Worm (Caenorhabditis elegans) whole organism, young adult: ENCODE measurements around the gene F22B5.4.

ENCODE experiments used
- F37B4.10 ChIP-seq: fragments of 200-800 bp; sonication (Bioruptor generic); IDR thresholded peaks from 2 replicates; pipeline ENCODE4 v1.3.6; 2022; ENCODE audit warnings: missing genetic modification characterization, missing compliant biosample characterization
- aptf-3 ChIP-seq: fragments of 200-800 bp; sonication (Bioruptor generic); IDR thresholded peaks from 2 replicates; pipeline ENCODE4 v1.3.6; 2022; ENCODE audit warnings: missing genetic modification characterization, missing compliant biosample characterization
- bed-1 ChIP-seq: fragments of 200-800 bp; sonication (Bioruptor generic); IDR thresholded peaks from 2 replicates; pipeline ENCODE4 v1.3.6; 2022; ENCODE audit warnings: missing genetic modification reagents, missing genetic modification characterization, missing compliant biosample characterization
- bed-2 ChIP-seq: fragments of 200-800 bp; sonication (Bioruptor generic); IDR thresholded peaks from 2 replicates; pipeline ENCODE4 v1.3.6; 2022; ENCODE audit warnings: missing genetic modification reagents, missing genetic modification characterization, missing compliant biosample characterization
- ceh-58 ChIP-seq: fragments of 200-800 bp; sonication (Bioruptor generic); IDR thresholded peaks from 2 replicates; pipeline ENCODE4 v1.3.6; 2022; ENCODE audit warnings: missing genetic modification characterization, missing compliant biosample characterization
- him-1 ChIP-seq: sonication (generic microtip); optimal IDR thresholded peaks from 2 replicates; lab custom pipeline; 2016; ENCODE audit warnings: missing genotype, missing genetic modification reagents, missing genetic modification characterization, missing compliant biosample characterization
- lin-54 ChIP-seq: fragments of 200-800 bp; sonication (Bioruptor generic); optimal IDR thresholded peaks from 2 replicates; lab custom pipeline; 2018; ENCODE audit warnings: mild to moderate bottlenecking, missing genetic modification characterization, missing compliant biosample characterization
- mes-4 ChIP-seq: sonication (generic microtip); optimal IDR thresholded peaks from 2 replicates; lab custom pipeline; 2016; ENCODE audit warnings: missing genotype, missing genetic modification characterization, missing compliant biosample characterization
- snpc-1.1 ChIP-seq: sonication (generic microtip); optimal IDR thresholded peaks from 2 replicates; lab custom pipeline; 2017; ENCODE audit warnings: missing genetic modification characterization, mild to moderate bottlenecking, missing compliant biosample characterization, antibody characterized with exemption, moderate library complexity, missing genotype, missing genetic modification reagents; ENCODE audit not compliant: insufficient read depth
- snpc-3.4 ChIP-seq: sonication (generic microtip); optimal IDR thresholded peaks from 2 replicates; lab custom pipeline; 2017; ENCODE audit warnings: missing genetic modification characterization, mild to moderate bottlenecking, missing compliant biosample characterization, antibody characterized with exemption, moderate library complexity, missing genotype, missing genetic modification reagents
- tbp1 ChIP-seq: fragments of 200-800 bp; sonication (Bioruptor generic); optimal IDR thresholded peaks from 2 replicates; lab custom pipeline; 2018; ENCODE audit warnings: mild to moderate bottlenecking, missing genetic modification characterization, missing compliant biosample characterization
- tbx-9 ChIP-seq: sonication (generic microtip); optimal IDR thresholded peaks from 2 replicates; lab custom pipeline; 2016; ENCODE audit warnings: borderline replicate concordance, missing genetic modification characterization, inconsistent platforms, missing compliant biosample characterization
- unc-130 ChIP-seq: sonication (generic microtip); optimal IDR thresholded peaks from 2 replicates; lab custom pipeline; 2016; ENCODE audit warnings: missing genetic modification reagents, missing genetic modification characterization, missing compliant biosample characterization
- unc-62 ChIP-seq: fragments of 150-350 bp; optimal IDR thresholded peaks from 2 replicates; lab custom pipeline; 2014; ENCODE audit warnings: missing biosample characterization, missing genetic modification reagents, missing genetic modification characterization

- TF ChIP-seq lin-54, result no peak
- TF ChIP-seq him-1 (tag; lab: Kevin White, UChicago), result no peak
- no peak for TF ChIP-seq unc-62 (GFP tag; lab: Kevin White, UChicago)
- TF ChIP-seq snpc-3.4, result no peak
- TF ChIP-seq F37B4.10 (GFP tag; lab: Robert Waterston, UW), result no peak
- TF ChIP-seq unc-130 (GFP tag; lab: Kevin White, UChicago), result no peak
- no peak for TF ChIP-seq tbp1 (GFP tag; lab: Kevin White, UChicago)
- TF ChIP-seq aptf-3 (GFP tag; lab: Robert Waterston, UW), result no peak
- TF ChIP-seq ceh-58 (GFP tag; lab: Robert Waterston, UW), result no peak
- TF ChIP-seq bed-1 (GFP tag; lab: Robert Waterston, UW), result no peak
- no peak for TF ChIP-seq snpc-1.1 (tag; lab: Kevin White, UChicago)
- no peak for TF ChIP-seq mes-4 (tag; lab: Kevin White, UChicago)
- no peak for TF ChIP-seq bed-2 (GFP tag; lab: Robert Waterston, UW)
- TF ChIP-seq tbx-9 (tag; lab: Kevin White, UChicago), result no peak
Observed at ce11 chrII:8437035-8437434, 12.5 kb upstream of the F22B5.4 start, which contains the start of gene acp-3.
